Worm (Caenorhabditis elegans): ENCODE data around the gene M02F4.2.

Gene M02F4.2

DNA sequence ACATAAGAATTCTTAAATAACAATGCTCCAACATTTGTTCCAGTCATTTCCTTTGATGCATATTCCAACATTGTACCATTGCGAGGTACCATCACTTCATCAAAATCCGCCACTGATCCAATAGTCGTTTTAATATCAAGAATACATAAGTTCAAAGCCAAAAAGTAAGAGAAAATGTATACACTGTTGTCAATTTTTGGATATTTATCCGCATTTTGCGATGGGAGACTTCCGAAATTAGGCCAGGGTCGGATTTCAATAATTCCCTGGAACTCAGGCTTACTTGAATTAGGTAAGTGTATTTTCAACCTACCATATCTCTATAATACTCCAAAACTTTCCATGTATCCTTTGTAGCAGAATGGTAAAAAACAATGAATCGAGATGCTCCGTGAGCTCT is at the start of gene M02F4.2:
TSS of gene M02F4.2 (minus strand) at position 101 of the 400 bp plus-strand sequence.
- no peak for TF ChIP-seq unc-62 (GFP tag; optimal IDR thresholded peaks at IDR 0.05)

DNA sequence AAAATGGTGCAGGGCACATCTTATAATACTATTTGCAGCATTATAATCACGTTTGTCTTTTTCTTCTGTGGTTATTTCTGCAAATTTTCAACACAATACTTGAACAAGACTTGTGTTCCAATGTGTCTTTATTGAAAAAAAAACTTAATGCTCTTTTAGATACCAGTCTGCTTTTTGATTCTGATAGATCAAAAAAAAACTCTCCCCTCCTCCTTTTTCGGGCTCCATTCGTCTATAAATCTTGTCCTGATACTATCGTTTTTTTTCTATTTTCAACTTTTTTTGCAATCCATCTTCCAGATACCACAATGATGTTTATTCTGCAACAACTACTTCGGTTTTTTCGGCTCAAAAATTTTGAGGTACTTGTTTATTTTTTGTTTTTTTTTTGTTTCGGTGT is 46.7 kb upstream of the M02F4.2 start, which contains the start of gene twk-16:
TSS of gene twk-16 (plus strand) at position 301 of the 400 bp plus-strand sequence.
- no peak for TF ChIP-seq unc-62 (GFP tag; optimal IDR thresholded peaks at IDR 0.05)

ce11 chrX:3070322-3070721 is 36.2 kb upstream of the M02F4.2 start, which contains the start of gene ceh-31:
ceh-31 (minus strand) TSS chrX:3070422.
- TF ChIP-seq unc-62 (GFP tag; optimal IDR thresholded peaks at IDR 0.05) = no peak

ce11 chrX:3067052-3067451 is 32.9 kb upstream of the M02F4.2 start:
- no peak for TF ChIP-seq unc-62 (GFP tag; optimal IDR thresholded peaks at IDR 0.05)

DNA sequence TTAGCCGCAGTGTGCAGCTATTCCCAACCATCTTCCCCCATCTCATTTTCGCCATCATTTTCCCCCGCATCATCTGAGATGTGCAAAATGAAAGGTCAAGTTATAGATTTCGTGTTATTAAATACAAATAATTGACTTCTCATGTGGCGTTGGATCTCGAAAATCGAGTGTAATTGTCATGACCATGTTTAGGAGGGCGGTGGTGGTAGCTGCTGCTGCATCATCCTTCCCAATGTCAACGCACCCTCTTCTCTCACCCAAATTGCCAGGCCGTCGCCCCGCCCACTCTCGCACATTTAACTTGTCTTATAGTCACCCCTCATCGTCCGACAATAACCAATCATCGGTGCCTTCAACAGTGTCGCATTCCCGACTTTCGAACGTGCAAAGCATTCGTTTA is 29.2 kb upstream of the M02F4.2 start, which contains the start of gene ceh-30:
TSS of gene ceh-30 (plus strand) at position 301 of the 400 bp plus-strand sequence.
- no peak for TF ChIP-seq unc-62 (GFP tag; optimal IDR thresholded peaks at IDR 0.05)

ce11 chrX:3061698-3062097 is 27.6 kb upstream of the M02F4.2 start:
- no peak for TF ChIP-seq unc-62 (GFP tag; optimal IDR thresholded peaks at IDR 0.05)

DNA sequence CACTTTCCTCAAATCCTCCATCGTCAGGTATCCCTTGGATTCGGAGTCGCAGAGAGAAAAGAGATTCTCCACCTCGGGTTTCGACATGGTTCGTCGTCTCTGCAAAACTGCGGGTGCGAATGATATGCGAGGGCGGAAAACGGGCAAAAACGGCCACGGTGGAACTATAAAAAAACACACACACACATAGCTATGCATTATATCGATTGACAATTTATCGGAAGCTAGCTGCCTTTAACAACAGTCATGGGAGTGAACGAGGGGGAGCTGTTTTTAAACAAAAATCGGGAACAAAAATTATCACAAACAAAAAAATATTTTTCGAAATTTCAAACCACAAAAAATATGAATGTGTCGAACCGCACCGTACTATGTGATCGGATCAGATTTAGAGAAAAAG is 25.2 kb upstream of the M02F4.2 start, which contains the start of gene rsef-1:
TSS of gene rsef-1 (minus strand) at position 101 of the 400 bp plus-strand sequence.
- TF ChIP-seq unc-62 (GFP tag; optimal IDR thresholded peaks at IDR 0.05) = no peak

- no peak for TF ChIP-seq unc-62 (GFP tag; optimal IDR thresholded peaks at IDR 0.05)
Measured at ce11 chrX:3057656-3058055, 23.6 kb upstream of the M02F4.2 start.

- TF ChIP-seq unc-62 (GFP tag; optimal IDR thresholded peaks at IDR 0.05) = no peak
Measured at ce11 chrX:3056098-3056497, 22.0 kb upstream of the M02F4.2 start.

DNA sequence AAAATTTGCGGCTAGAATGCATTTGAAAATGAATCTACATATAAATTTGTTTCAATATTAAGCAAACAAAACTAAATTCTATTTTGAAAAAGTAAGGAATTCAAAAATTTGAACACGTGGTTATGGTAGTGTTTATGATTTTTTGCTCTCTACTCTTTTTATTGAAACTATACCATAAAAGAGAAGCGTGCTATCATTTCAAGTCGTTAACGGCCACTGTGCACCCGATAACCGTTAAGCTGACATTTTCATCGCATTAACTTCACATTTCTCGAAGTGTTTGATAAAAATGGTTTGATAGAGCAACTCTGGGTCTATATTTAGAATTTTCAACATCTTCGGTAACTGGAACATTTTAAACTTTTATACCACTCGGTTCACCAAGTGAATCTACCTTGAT is 20.7 kb upstream of the M02F4.2 start, which contains the start of gene twk-26:
TSS of gene twk-26 (minus strand) at position 23 of the 400 bp plus-strand sequence.
- TF ChIP-seq unc-62 (GFP tag; optimal IDR thresholded peaks at IDR 0.05) = no peak

ce11 chrX:3054394-3054793 is 20.3 kb upstream of the M02F4.2 start:
- TF ChIP-seq unc-62 (GFP tag; optimal IDR thresholded peaks at IDR 0.05) = no peak

DNA sequence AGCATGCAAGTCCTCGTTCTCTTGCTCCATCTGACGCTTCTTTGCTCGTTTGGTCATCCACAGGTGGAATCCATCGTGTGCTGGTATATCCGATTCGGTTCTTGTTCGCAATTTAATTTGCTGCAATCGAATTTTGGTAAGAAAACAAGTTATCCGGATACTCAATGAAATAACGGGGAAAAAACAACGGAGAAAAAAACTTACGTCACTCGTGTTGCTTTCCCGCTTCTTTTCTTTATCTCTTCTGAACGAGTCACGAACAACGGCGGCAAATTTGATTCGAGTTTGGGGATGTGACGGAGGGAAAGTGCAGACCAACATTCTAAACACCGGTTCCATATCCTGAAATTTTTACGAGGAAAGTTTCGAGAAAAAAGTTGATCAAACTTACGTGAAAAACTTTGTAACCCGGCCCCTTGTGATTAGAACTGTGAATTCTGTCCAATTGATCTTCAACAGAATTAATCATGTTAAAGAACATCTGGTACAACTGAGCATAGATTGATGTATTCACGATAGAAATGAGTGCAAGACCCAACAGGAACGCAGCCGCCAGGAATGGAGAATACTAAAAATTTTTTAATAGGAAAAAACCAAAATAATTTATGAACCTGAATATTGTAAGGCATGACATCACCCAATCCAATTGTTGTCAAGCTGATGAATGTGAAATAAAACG is 17.4 kb upstream of the M02F4.2 start:
- TF ChIP-seq unc-62 (GFP tag; optimal IDR thresholded peaks at IDR 0.05) = no peak

- no peak for TF ChIP-seq unc-62 (GFP tag; optimal IDR thresholded peaks at IDR 0.05)
Measured at ce11 chrX:3049233-3049632, 15.1 kb upstream of the M02F4.2 start.

DNA sequence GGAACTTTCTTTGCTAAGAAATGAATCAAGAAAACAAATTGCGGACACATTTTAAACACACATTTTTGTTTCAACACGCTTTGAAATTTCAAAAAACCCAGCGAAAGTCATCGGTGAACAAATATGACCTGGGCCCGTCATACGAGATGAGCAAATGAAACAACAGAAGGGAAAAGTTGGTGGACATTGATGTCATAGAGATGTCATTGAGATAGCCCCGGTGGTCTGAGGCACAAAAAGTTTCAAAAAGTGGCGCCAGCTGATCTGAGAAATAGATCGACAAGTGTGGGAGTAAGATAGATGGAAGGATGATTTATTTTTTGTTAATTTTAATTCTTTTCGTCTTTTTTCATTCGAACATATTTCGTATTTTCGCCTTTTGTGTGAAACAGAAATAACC is 14.6 kb upstream of the M02F4.2 start:
- no peak for TF ChIP-seq unc-62 (GFP tag; optimal IDR thresholded peaks at IDR 0.05)

DNA sequence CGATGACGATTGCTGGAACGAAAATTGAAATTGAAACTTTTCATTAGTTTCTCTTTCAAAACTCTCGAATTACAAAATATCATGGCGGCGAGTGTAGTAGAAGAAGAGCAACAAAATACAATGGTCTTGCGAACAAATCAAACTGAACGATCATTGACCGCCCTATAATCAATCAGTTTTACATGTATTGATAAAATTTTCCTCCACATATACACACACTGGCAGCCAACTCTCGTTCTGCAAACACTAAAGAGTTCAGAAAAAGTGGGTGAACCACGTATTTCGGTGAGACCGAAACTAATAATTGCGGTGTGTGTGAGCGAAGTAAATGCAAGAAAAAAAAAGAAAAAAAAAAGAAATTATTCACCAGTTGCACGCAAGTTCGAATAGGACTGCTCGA is 13.1 kb upstream of the M02F4.2 start:
- TF ChIP-seq unc-62 (GFP tag; optimal IDR thresholded peaks at IDR 0.05) = no peak

DNA sequence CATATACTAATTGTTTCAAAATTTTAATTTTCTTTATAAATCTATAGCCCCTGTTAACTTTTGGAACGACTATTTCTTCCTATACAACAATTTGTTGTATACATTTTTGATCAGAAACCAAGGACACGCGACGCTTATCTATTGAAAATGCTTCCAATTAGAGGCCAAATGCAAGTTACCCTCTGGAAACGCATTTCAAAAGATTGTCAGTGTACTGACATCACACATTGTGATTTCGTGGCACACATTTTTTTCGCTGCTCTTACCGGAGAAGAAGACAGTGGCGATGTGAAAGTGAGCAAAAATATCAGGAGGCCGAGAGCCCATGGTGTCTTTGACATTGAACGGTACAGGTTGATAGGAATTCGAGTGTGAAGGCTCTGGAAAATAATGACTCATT is 11.4 kb upstream of the M02F4.2 start, which contains the start of gene cnnm-3:
TSS of gene cnnm-3 (minus strand) at position 382 of the 400 bp plus-strand sequence.
- no peak for TF ChIP-seq unc-62 (GFP tag; optimal IDR thresholded peaks at IDR 0.05)

- TF ChIP-seq unc-62 (GFP tag; optimal IDR thresholded peaks at IDR 0.05) = no peak
Measured at ce11 chrX:3040609-3041008, 6.5 kb upstream of the M02F4.2 start.

Measured in whole organism, dauer.